Fruit fly (Drosophila melanogaster) whole organism, prepupa: ENCODE results near the gene CG44158.
A peak's percentile ranks its signal among the peaks of the same experiment; 100 is the strongest.

Source experiments
- Blimp-1 ChIP-seq: fragments of 200-800 bp; sonication (Bioruptor generic); optimal IDR thresholded peaks from 3 replicates; lab custom pipeline; 2017; ENCODE audit warnings: missing biosample characterization, missing genetic modification characterization, mild to moderate bottlenecking, moderate library complexity, missing genetic modification reagents
- CG16779 ChIP-seq: fragments of 200-800 bp; sonication (Bioruptor generic); optimal IDR thresholded peaks from 3 replicates; lab custom pipeline; 2017; ENCODE audit warnings: missing biosample characterization, mild to moderate bottlenecking, missing genetic modification characterization
- CG3919 ChIP-seq: fragments of 200-800 bp; sonication (Bioruptor generic); optimal IDR thresholded peaks from 3 replicates; lab custom pipeline; 2016; ENCODE audit warnings: missing biosample characterization, missing genetic modification characterization
- CG6808 ChIP-seq: fragments of 200-800 bp; sonication (Bioruptor generic); optimal IDR thresholded peaks from 3 replicates; lab custom pipeline; 2017; ENCODE audit warnings: missing biosample characterization, missing genetic modification characterization, mild to moderate bottlenecking, moderate library complexity, missing genetic modification reagents
- CG8319 ChIP-seq: fragments of 200-800 bp; sonication (Bioruptor generic); optimal IDR thresholded peaks from 3 replicates; lab custom pipeline; 2016; ENCODE audit warnings: missing biosample characterization, missing genetic modification characterization
- CG9139 ChIP-seq: fragments of 200-800 bp; sonication (Bioruptor generic); optimal IDR thresholded peaks from 3 replicates; lab custom pipeline; 2017; ENCODE audit warnings: missing biosample characterization, mild to moderate bottlenecking, missing genetic modification characterization
- Hr38 ChIP-seq: sonication (Bioruptor generic); optimal IDR thresholded peaks from 2 replicates; lab custom pipeline; 2016; ENCODE audit warnings: missing biosample characterization, missing genetic modification characterization
- Sox14 ChIP-seq: fragments of 200-800 bp; sonication (Bioruptor generic); optimal IDR thresholded peaks from 3 replicates; lab custom pipeline; 2016; ENCODE audit warnings: missing biosample characterization, missing genetic modification characterization
- achi ChIP-seq: fragments of 200-800 bp; sonication (Bioruptor generic); optimal IDR thresholded peaks from 3 replicates; lab custom pipeline; 2016; ENCODE audit warnings: missing biosample characterization, missing genetic modification characterization
- eg ChIP-seq: fragments of 200-800 bp; sonication (Bioruptor generic); IDR thresholded peaks from 3 replicates; pipeline ENCODE4 v1.3.6; 2022; ENCODE audit warnings: missing biosample characterization, missing genetic modification characterization
- salr ChIP-seq, 2 experiments: fragments of 200-800 bp; sonication (Bioruptor generic); optimal IDR thresholded peaks; 3 replicates each; lab custom pipeline; 2016 to 2018; ENCODE audit warnings: missing biosample characterization in 2 of 2, missing genetic modification characterization in 2 of 2, mild to moderate bottlenecking in 1 of 2
- vri ChIP-seq: fragments of 200-800 bp; sonication (Bioruptor generic); optimal IDR thresholded peaks from 3 replicates; lab custom pipeline; 2016; ENCODE audit warnings: missing biosample characterization, mild to moderate bottlenecking, missing genetic modification characterization

DNA sequence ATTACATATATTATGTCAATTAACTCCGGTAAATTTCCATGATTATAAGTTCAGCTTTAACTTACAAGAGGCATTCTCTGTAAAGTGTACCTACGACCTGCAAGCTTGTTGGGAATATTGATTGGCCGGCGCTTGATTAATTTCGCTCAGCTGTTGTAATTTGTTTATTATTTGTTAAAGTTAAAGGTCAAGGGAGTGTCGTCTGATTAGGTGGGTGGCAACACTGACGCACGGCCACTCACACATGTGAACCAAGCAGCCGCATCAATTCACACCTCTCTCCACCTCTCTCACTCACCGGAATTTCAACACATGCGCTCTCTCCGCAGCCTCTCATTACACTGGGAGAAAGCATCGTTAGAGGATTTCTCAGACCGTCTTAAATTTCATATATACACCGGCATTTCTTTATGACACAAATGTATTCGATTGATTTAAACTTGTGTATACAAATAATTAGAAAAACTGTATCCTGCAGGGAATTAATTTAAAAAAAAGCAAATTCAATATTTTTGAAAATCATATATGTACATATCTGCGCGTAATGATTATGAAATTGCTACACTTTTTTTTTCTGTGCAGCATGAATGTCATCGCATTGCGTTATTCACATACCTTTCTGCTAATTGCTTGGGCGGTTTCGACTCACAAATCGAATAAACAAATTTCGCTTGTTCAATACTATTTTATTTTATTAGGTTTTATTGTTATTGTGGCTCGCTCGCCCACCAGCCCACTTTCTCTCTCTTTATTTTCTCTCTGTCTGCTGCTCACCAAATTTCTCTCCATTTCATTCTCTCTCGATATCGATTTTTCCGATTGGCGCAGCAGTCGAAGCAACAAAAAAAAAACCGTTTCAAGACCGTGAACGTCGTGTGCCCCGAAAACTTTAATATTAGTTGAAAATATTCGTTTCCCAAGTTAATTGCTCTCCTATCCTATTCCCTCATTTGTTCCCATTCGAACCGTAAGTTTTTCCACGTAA, 36.3 kb upstream of the CG44158 start:
- TF ChIP-seq CG16779 (peak; percentile 71), CG8319 (GFP tag; lab: Kevin White, UChicago) (peak; percentile 50), eg (GFP tag; lab: Robert Waterston, UW) (peak; percentile 74; the same call in 2 of the 3 replicates), achi (GFP tag; lab: Kevin White, UChicago) (no peak), CG6808 (GFP tag; lab: Kevin White, UChicago) (no peak), CG3919 (GFP tag; lab: Kevin White, UChicago) (no peak), CG9139 (GFP tag; lab: Kevin White, UChicago) (no peak), Hr38 (GFP tag; lab: Kevin White, UChicago) (no peak), Sox14 (GFP tag; lab: Kevin White, UChicago) (peak; percentile 80), vri (GFP tag; lab: Kevin White, UChicago) (no peak), salr (GFP tag; optimal IDR thresholded peaks at IDR 0.05; lab: Kevin White, UChicago) (peak in 1 of 2 experiments; percentile 87), Blimp-1 (GFP tag; lab: Kevin White, UChicago) (peak; percentile 47)
